Fruit fly (Drosophila melanogaster) whole organism, embryonic: Measurements from ENCODE around the gene CRIF.
A peak's percentile ranks its signal among the peaks of the same experiment; 100 is the strongest.

Experiments
- Abd-B ChIP-seq: fragments of 200-800 bp; sonication (Bioruptor generic); optimal IDR thresholded peaks from 2 replicates; lab custom pipeline; 2018; ENCODE audit warnings: missing biosample characterization, mild to moderate bottlenecking, missing genetic modification characterization, moderate library complexity
- Atf3 ChIP-seq: fragments of 200-800 bp; sonication (Bioruptor generic); optimal IDR thresholded peaks from 3 replicates; lab custom pipeline; 2016; ENCODE audit warnings: missing biosample characterization, missing genetic modification characterization
- CG10431 ChIP-seq: fragments of 200-800 bp; sonication (Bioruptor generic); optimal IDR thresholded peaks from 3 replicates; lab custom pipeline; 2018; ENCODE audit warnings: missing biosample characterization, mild to moderate bottlenecking, missing genetic modification characterization
- CG10565 ChIP-seq: fragments of 200-800 bp; sonication (Bioruptor generic); optimal IDR thresholded peaks from 3 replicates; lab custom pipeline; 2016; ENCODE audit warnings: missing biosample characterization, mild to moderate bottlenecking, missing genetic modification characterization
- CG10654 ChIP-seq: fragments of 200-800 bp; sonication (Bioruptor generic); optimal IDR thresholded peaks from 2 replicates; lab custom pipeline; 2016; ENCODE audit warnings: missing biosample characterization, missing genetic modification characterization
- CG11247 ChIP-seq: fragments of 200-800 bp; sonication (Bioruptor generic); IDR thresholded peaks from 2 replicates; pipeline ENCODE4 v1.3.6; 2022; ENCODE audit warnings: missing biosample characterization, missing genetic modification characterization
- CG12942 ChIP-seq: fragments of 200-800 bp; sonication (Bioruptor generic); optimal IDR thresholded peaks from 3 replicates; lab custom pipeline; 2016; ENCODE audit warnings: missing biosample characterization, missing genetic modification characterization
- CG13624 ChIP-seq: fragments of 200-800 bp; sonication (Bioruptor generic); optimal IDR thresholded peaks from 2 replicates; lab custom pipeline; 2016; ENCODE audit warnings: missing biosample characterization, missing genetic modification characterization
- CG3065 ChIP-seq: fragments of 200-800 bp; sonication (Bioruptor generic); optimal IDR thresholded peaks from 2 replicates; lab custom pipeline; 2016; ENCODE audit warnings: missing biosample characterization, missing genetic modification characterization
- CG33557 ChIP-seq: fragments of 200-800 bp; sonication (Bioruptor generic); optimal IDR thresholded peaks from 2 replicates; lab custom pipeline; 2019; ENCODE audit warnings: missing biosample characterization, mild to moderate bottlenecking, missing genetic modification characterization, moderate library complexity
- CG3726 ChIP-seq: fragments of 200-800 bp; sonication (Bioruptor generic); IDR thresholded peaks from 3 replicates; pipeline ENCODE4, ENCODE4 v1.3.6; 2022; ENCODE audit warnings: missing biosample characterization, missing genetic modification characterization
- CG4707 ChIP-seq: fragments of 200-800 bp; sonication (Bioruptor generic); optimal IDR thresholded peaks from 2 replicates; lab custom pipeline; 2018; ENCODE audit warnings: missing biosample characterization, mild to moderate bottlenecking, missing genetic modification characterization, moderate library complexity
- CG7271 ChIP-seq: fragments of 200-800 bp; sonication (Bioruptor generic); optimal IDR thresholded peaks from 2 replicates; lab custom pipeline; 2018; ENCODE audit warnings: missing biosample characterization, mild to moderate bottlenecking, missing genetic modification characterization, moderate library complexity
- CG9817 ChIP-seq: fragments of 200-800 bp; sonication (Bioruptor generic); optimal IDR thresholded peaks from 2 replicates; lab custom pipeline; 2018; ENCODE audit warnings: missing biosample characterization, mild to moderate bottlenecking, missing genetic modification characterization, moderate library complexity
- CkIIα-i1 ChIP-seq: fragments of 200-800 bp; sonication (Bioruptor generic); IDR thresholded peaks from 2 replicates; pipeline ENCODE4 v1.3.6; 2022; ENCODE audit warnings: missing biosample characterization, missing genetic modification characterization
- Doc3 ChIP-seq: fragments of 200-800 bp; sonication (Bioruptor generic); IDR thresholded peaks from 3 replicates; pipeline ENCODE4 v1.3.6; 2022; ENCODE audit warnings: missing biosample characterization, missing genetic modification characterization; ENCODE audit not compliant: partially characterized antibody
- Fer1 ChIP-seq: fragments of 200-800 bp; sonication (Bioruptor generic); optimal IDR thresholded peaks from 2 replicates; lab custom pipeline; 2017; ENCODE audit warnings: missing biosample characterization, mild to moderate bottlenecking, missing genetic modification characterization
- GATAe ChIP-seq: fragments of 200-800 bp; sonication (Bioruptor generic); conservative IDR thresholded peaks from 2 replicates; pipeline ENCODE4 v1.3.6; 2022; ENCODE audit warnings: missing biosample characterization, missing genetic modification characterization
- H2.0 ChIP-seq: fragments of 200-800 bp; sonication (Bioruptor generic); IDR thresholded peaks from 2 replicates; pipeline ENCODE4 v1.3.6; 2022; ENCODE audit warnings: missing biosample characterization, missing genetic modification characterization
- Jarid2 ChIP-seq: fragments of 200-800 bp; sonication (Bioruptor generic); optimal IDR thresholded peaks from 3 replicates; lab custom pipeline; 2017; ENCODE audit warnings: mild to moderate bottlenecking, missing biosample characterization, missing genetic modification reagents, missing genetic modification characterization
- Lpt ChIP-seq: fragments of >200 bp; optimal IDR thresholded peaks from 2 replicates; lab custom pipeline; 2018; ENCODE audit warnings: missing biosample characterization, missing genetic modification characterization
- Mad ChIP-seq: fragments of 200-800 bp; sonication (Bioruptor generic); optimal IDR thresholded peaks from 2 replicates; lab custom pipeline; 2016; ENCODE audit warnings: missing biosample characterization, missing genetic modification characterization
- NfI ChIP-seq: fragments of 200-800 bp; sonication (Bioruptor generic); optimal IDR thresholded peaks from 3 replicates; lab custom pipeline; 2018; ENCODE audit warnings: missing biosample characterization, mild to moderate bottlenecking, missing genetic modification characterization, moderate library complexity
- Rx ChIP-seq: fragments of 200-800 bp; sonication (Bioruptor generic); IDR thresholded peaks from 2 replicates; pipeline ENCODE4 v1.3.6; 2022; ENCODE audit warnings: missing biosample characterization, missing genetic modification characterization
- ac ChIP-seq: fragments of 200-800 bp; sonication (Bioruptor generic); optimal IDR thresholded peaks from 3 replicates; lab custom pipeline; 2017; ENCODE audit warnings: missing biosample characterization, mild to moderate bottlenecking, missing genetic modification characterization
- ato ChIP-seq: fragments of 200-800 bp; sonication (Bioruptor generic); IDR thresholded peaks from 2 replicates; pipeline ENCODE4 v1.3.6; 2022; ENCODE audit warnings: missing biosample characterization, missing genetic modification characterization; ENCODE audit not compliant: partially characterized antibody
- cad ChIP-seq: fragments of >200 bp; optimal IDR thresholded peaks from 2 replicates; lab custom pipeline; 2017; ENCODE audit warnings: missing biosample characterization, missing genetic modification characterization
- cato ChIP-seq: fragments of 200-800 bp; sonication (Bioruptor generic); optimal IDR thresholded peaks from 2 replicates; lab custom pipeline; 2016; ENCODE audit warnings: missing biosample characterization, missing genetic modification characterization, borderline replicate concordance
- chinmo ChIP-seq: fragments of 200-800 bp; sonication (Bioruptor generic); IDR thresholded peaks from 4 replicates; pipeline ENCODE4 v1.3.6; 2022; ENCODE audit warnings: missing biosample characterization, missing genetic modification characterization; ENCODE audit not compliant: partially characterized antibody
- croc ChIP-seq: fragments of 200-800 bp; sonication (Bioruptor generic); conservative IDR thresholded peaks from 3 replicates; pipeline ENCODE4 v1.3.6; 2022; ENCODE audit warnings: missing biosample characterization, missing genetic modification characterization
- crol ChIP-seq: fragments of 200-800 bp; sonication (Bioruptor generic); IDR thresholded peaks from 2 replicates; pipeline ENCODE4 v1.3.6; 2022; ENCODE audit warnings: missing biosample characterization, missing genetic modification characterization
- da ChIP-seq: fragments of 200-800 bp; sonication (Bioruptor generic); optimal IDR thresholded peaks from 2 replicates; lab custom pipeline; 2016; ENCODE audit warnings: missing biosample characterization, missing genetic modification characterization
- dm ChIP-seq: fragments of 200-800 bp; sonication (Bioruptor generic); optimal IDR thresholded peaks from 3 replicates; lab custom pipeline; 2016; ENCODE audit warnings: missing biosample characterization, missing genetic modification characterization
- esg ChIP-seq: fragments of 200-800 bp; sonication (Bioruptor generic); conservative IDR thresholded peaks from 2 replicates; pipeline ENCODE4 v1.3.6; 2022; ENCODE audit warnings: missing biosample characterization, missing genetic modification characterization
- eve ChIP-seq, 2 experiments: fragments of >200 bp; optimal IDR thresholded peaks; 2 replicates each; lab custom pipeline; 2017; ENCODE audit warnings: missing biosample characterization in 2 of 2, missing genetic modification characterization in 2 of 2
- eyg ChIP-seq: fragments of 200-800 bp; sonication (Bioruptor generic); optimal IDR thresholded peaks from 3 replicates; lab custom pipeline; 2016; ENCODE audit warnings: missing biosample characterization, missing genetic modification characterization
- fd3F ChIP-seq: fragments of 200-800 bp; sonication (Bioruptor generic); optimal IDR thresholded peaks from 2 replicates; lab custom pipeline; 2018; ENCODE audit warnings: missing biosample characterization, mild to moderate bottlenecking, missing genetic modification characterization, moderate library complexity
- grau ChIP-seq: fragments of 200-800 bp; optimal IDR thresholded peaks from 3 replicates; lab custom pipeline; 2019; ENCODE audit warnings: missing biosample characterization, mild to moderate bottlenecking, missing genetic modification characterization, moderate library complexity
- jigr1 ChIP-seq: fragments of 200-800 bp; sonication (Bioruptor generic); IDR thresholded peaks from 3 replicates; pipeline ENCODE4 v1.3.6; 2022; ENCODE audit warnings: missing biosample characterization, missing genetic modification characterization
- knrl ChIP-seq: fragments of 200-800 bp; sonication (Bioruptor generic); IDR thresholded peaks from 3 replicates; pipeline ENCODE4 v1.3.6; 2022; ENCODE audit warnings: missing biosample characterization, missing genetic modification characterization; ENCODE audit not compliant: partially characterized antibody
- lilli ChIP-seq: fragments of 200-800 bp; sonication (Bioruptor generic); optimal IDR thresholded peaks from 3 replicates; lab custom pipeline; 2016; ENCODE audit warnings: missing biosample characterization, missing genetic modification characterization
- mirr ChIP-seq: fragments of 200-800 bp; sonication (Bioruptor generic); optimal IDR thresholded peaks from 3 replicates; lab custom pipeline; 2018; ENCODE audit warnings: missing biosample characterization, mild to moderate bottlenecking, missing genetic modification characterization
- nerfin-1 ChIP-seq: fragments of 200-800 bp; sonication (Bioruptor generic); optimal IDR thresholded peaks from 3 replicates; lab custom pipeline; 2019; ENCODE audit warnings: missing biosample characterization, mild to moderate bottlenecking, missing genetic modification characterization, moderate library complexity
- nom ChIP-seq: fragments of 200-800 bp; sonication (Bioruptor generic); optimal IDR thresholded peaks from 2 replicates; lab custom pipeline; 2017; ENCODE audit warnings: missing biosample characterization, missing genetic modification characterization, mild to moderate bottlenecking, moderate library complexity, missing genetic modification reagents
- org-1 ChIP-seq: fragments of 200-800 bp; sonication (Bioruptor generic); optimal IDR thresholded peaks from 2 replicates; lab custom pipeline; 2017; ENCODE audit warnings: missing biosample characterization, missing genetic modification characterization
- pros ChIP-seq: fragments of 200-800 bp; sonication (Bioruptor generic); optimal IDR thresholded peaks from 3 replicates; lab custom pipeline; 2019; ENCODE audit warnings: missing biosample characterization, mild to moderate bottlenecking, missing genetic modification characterization, moderate library complexity
- rib ChIP-seq: fragments of 200-800 bp; sonication (Bioruptor generic); IDR thresholded peaks from 2 replicates; pipeline ENCODE4 v1.3.6; 2022; ENCODE audit warnings: missing biosample characterization, missing genetic modification characterization
- schlank ChIP-seq: fragments of 200-800 bp; sonication (Bioruptor generic); optimal IDR thresholded peaks from 2 replicates; lab custom pipeline; 2018; ENCODE audit warnings: missing biosample characterization, mild to moderate bottlenecking, missing genetic modification characterization
- toy ChIP-seq: fragments of 200-800 bp; sonication (Bioruptor generic); IDR thresholded peaks from 2 replicates; pipeline ENCODE4 v1.3.6; 2022; ENCODE audit warnings: missing biosample characterization, missing genetic modification characterization
- vvl ChIP-seq: fragments of 200-800 bp; sonication (Bioruptor generic); IDR thresholded peaks from 2 replicates; pipeline ENCODE4 v1.3.6; 2022; ENCODE audit warnings: missing biosample characterization, missing genetic modification characterization
- zfh2 ChIP-seq: fragments of 200-800 bp; sonication (Bioruptor generic); optimal IDR thresholded peaks from 2 replicates; lab custom pipeline; 2016; ENCODE audit warnings: missing biosample characterization, missing genetic modification characterization

CRIF gene

DNA sequence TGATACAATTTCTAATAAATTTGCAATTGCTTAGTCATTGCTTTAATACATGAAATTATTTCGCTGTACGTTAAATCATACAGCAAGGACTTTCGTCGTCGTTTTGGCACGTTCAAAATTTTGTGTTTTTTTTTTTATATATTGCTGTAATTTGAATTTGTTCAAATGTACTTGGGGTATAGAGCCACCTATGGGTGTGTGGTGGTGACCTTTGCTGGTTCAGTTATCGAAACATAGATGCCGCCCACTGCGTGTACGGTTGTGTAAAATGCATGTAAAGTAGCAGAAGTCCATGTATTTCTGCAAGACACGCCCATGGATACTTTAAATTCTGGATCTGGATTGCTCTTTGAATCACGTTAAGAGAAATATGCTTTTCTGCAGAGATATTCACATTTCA, 35.6 kb upstream of the CRIF start (continued):
- TF ChIP-seq chinmo (GFP tag; lab: Robert Waterston, UW) (no peak), mirr (no peak), ac (GFP tag; lab: Kevin White, UChicago) (no peak), CG7271 (tag; lab: Kevin White, UChicago) (no peak), CG10431 (GFP tag; lab: Kevin White, UChicago) (peak; percentile 82), CG3726 (GFP tag; lab: Robert Waterston, UW) (peak; percentile 18; the same call in 1 of the 3 replicates), grau (tag; lab: Kevin White, UChicago) (no peak), CG3065 (GFP tag; lab: Kevin White, UChicago) (peak; percentile 96), Doc3 (no peak), CG11247 (peak; percentile 72), schlank (tag; lab: Kevin White, UChicago) (no peak), rib (GFP tag; lab: Robert Waterston, UW) (peak; percentile 34; the same call in 1 of the 2 replicates), knrl (GFP tag; lab: Robert Waterston, UW) (peak; percentile 66; the same call in 2 of the 3 replicates), eve (GFP tag; optimal IDR thresholded peaks at IDR 0.05; lab: Kevin White, UChicago) (no peak), Abd-B (GFP tag; lab: Kevin White, UChicago) (no peak), NfI (GFP tag; lab: Kevin White, UChicago) (peak; percentile 53), toy (GFP tag; lab: Robert Waterston, UW) (no peak), vvl (peak; percentile 71; the same call in 1 of the 2 replicates), Fer1 (GFP tag; lab: Kevin White, UChicago) (no peak), crol (GFP tag; lab: Robert Waterston, UW) (no peak), pros (GFP tag; lab: Kevin White, UChicago) (no peak), zfh2 (GFP tag; lab: Kevin White, UChicago) (peak; percentile 19), croc (GFP tag; lab: Robert Waterston, UW) (0 out of 3 replicates have a peak, but pooled peaks have one; percentile 18), H2.0 (GFP tag; lab: Robert Waterston, UW) (0 out of 2 replicates have a peak, but pooled peaks have one; percentile 26), nom (no peak), fd3F (GFP tag; lab: Kevin White, UChicago) (peak; percentile 18), Atf3 (GFP tag; lab: Kevin White, UChicago) (peak; percentile 46), dm (peak; percentile 31), esg (GFP tag; lab: Robert Waterston, UW) (no peak), eyg (GFP tag; lab: Kevin White, UChicago) (no peak), CG13624 (GFP tag; lab: Kevin White, UChicago) (peak; percentile 57), jigr1 (no peak), lilli (GFP tag; lab: Kevin White, UChicago) (peak; percentile 64), Lpt (GFP tag; lab: Kevin White, UChicago) (no peak), Mad (GFP tag; lab: Kevin White, UChicago) (peak; percentile 52), Rx (GFP tag; lab: Robert Waterston, UW) (peak; percentile 44), da (GFP tag; lab: Kevin White, UChicago) (peak; percentile 66), CG10654 (GFP tag; lab: Kevin White, UChicago) (peak; percentile 50), CG33557 (no peak), CG9817 (tag; lab: Kevin White, UChicago) (peak; percentile 62), nerfin-1 (tag; lab: Kevin White, UChicago) (no peak), cad (GFP tag; lab: Kevin White, UChicago) (no peak), CG10565 (GFP tag; lab: Kevin White, UChicago) (no peak), GATAe (no peak), ato (GFP tag; lab: Robert Waterston, UW) (no peak), cato (GFP tag; lab: Kevin White, UChicago) (no peak), CkIIα-i1 (GFP tag; lab: Robert Waterston, UW) (no peak), CG12942 (peak; percentile 35), Jarid2 (peak; percentile 72), CG4707 (no peak), org-1 (GFP tag; lab: Kevin White, UChicago) (no peak)
